Worm (Caenorhabditis elegans): ENCODE results near the gene npr-3.
A peak's percentile ranks its signal among the peaks of the same experiment; 100 is the strongest.

npr-3 gene

DNA sequence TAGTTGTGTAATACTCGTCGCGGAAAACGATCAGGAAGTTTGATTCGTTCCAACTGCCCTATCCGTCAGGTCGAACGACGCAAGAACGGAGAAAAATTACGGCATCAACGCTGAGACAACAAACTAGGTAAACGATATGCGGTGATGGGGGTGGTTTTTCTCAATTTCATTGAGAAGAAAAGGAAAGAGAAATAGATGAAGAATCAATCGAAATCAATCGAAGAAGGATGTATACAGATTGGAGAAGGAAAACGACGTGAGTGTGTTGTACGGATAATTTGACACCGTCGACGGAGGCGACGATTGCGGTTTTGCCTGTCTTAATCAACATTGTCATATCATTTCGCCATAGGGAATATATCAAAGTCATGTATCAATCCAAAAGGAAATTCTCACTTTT lies 34.1 kb downstream of the npr-3 start (continued):
- TF ChIP-seq grh-1 (GFP tag; IDR thresholded peaks at IDR 0.05) = no peak
- TF ChIP-seq lsy-2 (tag; optimal IDR thresholded peaks at IDR 0.05) = no peak
- peak; percentile 49 for TF ChIP-seq nhr-85 (tag)
- no peak for TF ChIP-seq nhr-19 (GFP tag; conservative IDR thresholded peaks at IDR 0.05)
- TF ChIP-seq dpl-1 (GFP tag; optimal IDR thresholded peaks at IDR 0.05) = no peak
- peak in 1 of 6 experiments; percentile 71 for TF ChIP-seq elt-3 (tag; optimal IDR thresholded peaks at IDR 0.05)
- TF ChIP-seq unc-86 (tag; optimal IDR thresholded peaks at IDR 0.05) = no peak
- no peak for TF ChIP-seq nhr-90 (tag; optimal IDR thresholded peaks at IDR 0.05; ENCODE audit: poor library complexity)
- no peak for TF ChIP-seq lin-13 (GFP tag; optimal IDR thresholded peaks at IDR 0.05)

DNA sequence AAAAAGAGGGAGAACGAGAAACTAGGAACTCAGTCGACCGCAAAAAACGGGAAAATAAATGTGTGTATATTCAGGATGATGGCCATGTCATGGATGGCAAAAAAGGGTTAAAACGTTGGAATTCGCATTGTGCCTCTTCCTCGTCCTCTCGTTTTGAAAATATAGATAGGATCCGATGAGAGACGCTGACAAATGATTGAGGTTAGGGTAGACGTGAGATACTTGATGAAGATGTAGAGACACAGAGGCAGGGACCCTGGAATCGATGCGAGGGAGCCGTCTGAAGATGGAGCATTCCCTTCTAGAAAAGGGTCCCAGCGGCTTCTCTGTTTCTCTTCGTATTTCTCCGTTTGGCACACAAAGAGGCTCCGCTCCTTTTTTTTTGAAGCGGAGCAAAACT lies 35.1 kb downstream of the npr-3 start:
- no peak for TF ChIP-seq ceh-8 (GFP tag; optimal IDR thresholded peaks at IDR 0.05)
- TF ChIP-seq dpl-1 (GFP tag; optimal IDR thresholded peaks at IDR 0.05) = peak in 1 of 3 experiments; percentile 22
- peak; percentile 20 for TF ChIP-seq nhr-47 (tag; optimal IDR thresholded peaks at IDR 0.05)
- no peak for TF ChIP-seq sup-37 (GFP tag; optimal IDR thresholded peaks at IDR 0.05)
- peak; percentile 32 for TF ChIP-seq tbx-2 (tag; optimal IDR thresholded peaks at IDR 0.05)
- TF ChIP-seq snu-23 (GFP tag; optimal IDR thresholded peaks at IDR 0.05) = peak; percentile 24
- TF ChIP-seq lin-14 (GFP tag; optimal IDR thresholded peaks at IDR 0.05) = peak; percentile 89
- TF ChIP-seq lsy-2 (tag; optimal IDR thresholded peaks at IDR 0.05) = peak in 1 of 2 experiments; percentile 46
- no peak for TF ChIP-seq aha-1 (tag; optimal IDR thresholded peaks at IDR 0.05)
- TF ChIP-seq unc-86 (tag; optimal IDR thresholded peaks at IDR 0.05) = peak; percentile 54
- TF ChIP-seq xbp-1 (tag; optimal IDR thresholded peaks at IDR 0.05) = peak; percentile 3
- peak in 2 of 3 experiments; percentile 23 to 69 for TF ChIP-seq ceh-82 (tag; optimal IDR thresholded peaks at IDR 0.05)
- TF ChIP-seq swsn-7 (tag; optimal IDR thresholded peaks at IDR 0.05) = peak; percentile 39
- TF ChIP-seq fkh-4 (tag; optimal IDR thresholded peaks at IDR 0.05; ENCODE audit: borderline replicate concordance) = no peak
- no peak for TF ChIP-seq unc-98 (GFP tag; IDR thresholded peaks at IDR 0.05)
- no peak for TF ChIP-seq nhr-84 (tag; optimal IDR thresholded peaks at IDR 0.05)
- no peak for TF ChIP-seq lin-13 (GFP tag; optimal IDR thresholded peaks at IDR 0.05)
- peak; percentile 72 for TF ChIP-seq fkh-10 (GFP tag; optimal IDR thresholded peaks at IDR 0.05)
- peak; percentile 4 for TF ChIP-seq nhr-71 (tag; optimal IDR thresholded peaks at IDR 0.05)
- peak; percentile 1 to 23 for TF ChIP-seq efl-1 (optimal IDR thresholded peaks at IDR 0.05)
- peak in 1 of 2 experiments; percentile 83 for TF ChIP-seq efl-1 (GFP tag; optimal IDR thresholded peaks at IDR 0.05 in 1 of 2)

DNA sequence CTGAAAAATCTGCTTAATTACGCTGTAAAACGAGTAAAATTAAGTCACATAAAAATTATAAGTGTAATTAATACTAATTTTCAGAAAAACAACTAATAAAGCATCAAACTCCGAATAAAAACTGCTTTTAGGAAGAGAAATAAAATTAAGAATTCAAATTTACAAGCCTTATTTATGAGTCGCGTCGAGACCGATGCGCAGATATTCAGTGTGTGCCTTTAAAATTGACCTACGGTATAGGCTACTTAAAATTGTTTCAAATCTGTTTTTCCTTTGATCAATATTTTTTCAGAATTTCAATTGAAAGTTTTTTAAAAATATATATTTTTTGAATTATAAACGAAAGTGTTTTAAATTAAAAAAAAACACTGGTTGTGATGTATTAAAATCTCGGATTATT lies 38.4 kb downstream of the npr-3 start, which contains the start of gene sms-1:
Gene sms-1 (minus strand): TSS at position 6 of the 400 bp plus-strand sequence.
- TF ChIP-seq fkh-10 (GFP tag; optimal IDR thresholded peaks at IDR 0.05) (no peak), nhr-84 (tag; optimal IDR thresholded peaks at IDR 0.05) (no peak), isw-1 (GFP tag; IDR thresholded peaks at IDR 0.05) (no peak), C34B4.2 (tag; optimal IDR thresholded peaks at IDR 0.05) (no peak), nhr-19 (GFP tag; conservative IDR thresholded peaks at IDR 0.05) (no peak), ets-5 (GFP tag; IDR thresholded peaks at IDR 0.05) (no peak)

DNA sequence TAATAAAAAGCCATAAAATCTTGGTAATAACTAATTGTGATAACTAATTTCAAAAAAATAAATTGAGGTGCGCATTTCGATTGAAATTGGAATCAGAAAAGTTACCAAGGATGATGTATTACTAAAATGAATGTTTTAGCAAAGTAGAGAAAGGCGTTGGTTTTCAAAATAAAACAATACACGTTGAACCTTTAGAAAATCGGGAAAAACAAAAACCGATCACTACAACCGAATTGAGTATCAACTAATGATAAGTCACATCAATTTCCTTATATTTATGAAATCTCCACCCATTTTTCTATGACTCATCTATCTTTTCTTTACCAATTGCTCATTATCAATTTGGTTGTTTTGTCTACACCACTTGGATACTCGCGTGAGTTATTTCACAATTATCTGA lies 40.6 kb downstream of the npr-3 start, which contains the start of gene H21P03.10:
Gene H21P03.10 (plus strand): TSS at position 301 of the 400 bp plus-strand sequence.
- TF ChIP-seq aly-2 (tag; optimal IDR thresholded peaks at IDR 0.05) = no peak
- TF ChIP-seq hlh-17 (GFP tag; optimal IDR thresholded peaks at IDR 0.05; ENCODE audit: borderline replicate concordance) = no peak
- TF ChIP-seq ceh-82 (tag; optimal IDR thresholded peaks at IDR 0.05) = no peak
- no peak for TF ChIP-seq lin-14 (GFP tag; optimal IDR thresholded peaks at IDR 0.05)
- no peak for TF ChIP-seq lin-35 (GFP tag; optimal IDR thresholded peaks at IDR 0.05)
- TF ChIP-seq hpl-2 (GFP tag; optimal IDR thresholded peaks at IDR 0.05) = no peak
- TF ChIP-seq efl-1 (optimal IDR thresholded peaks at IDR 0.05) = no peak
- TF ChIP-seq efl-1 (GFP tag; optimal IDR thresholded peaks at IDR 0.05 in 1 of 2) = no peak
- no peak for TF ChIP-seq nhr-11 (tag; optimal IDR thresholded peaks at IDR 0.05)
- TF ChIP-seq grh-1 (GFP tag; IDR thresholded peaks at IDR 0.05) = no peak
- TF ChIP-seq sup-37 (GFP tag; optimal IDR thresholded peaks at IDR 0.05) = no peak
- TF ChIP-seq elt-3 (tag; optimal IDR thresholded peaks at IDR 0.05) = no peak
- TF ChIP-seq efl-3 (GFP tag; optimal IDR thresholded peaks at IDR 0.05) = no peak
- no peak for TF ChIP-seq pax-3 (tag; optimal IDR thresholded peaks at IDR 0.05)
- no peak for TF ChIP-seq ets-5 (GFP tag; IDR thresholded peaks at IDR 0.05)
- no peak for TF ChIP-seq nhr-19 (GFP tag; conservative IDR thresholded peaks at IDR 0.05)
- TF ChIP-seq unc-130 (tag; optimal IDR thresholded peaks at IDR 0.05) = no peak
- TF ChIP-seq lir-3 (tag; optimal IDR thresholded peaks at IDR 0.05; ENCODE audit: poor library complexity) = no peak
- no peak for TF ChIP-seq C04F5.9 (tag; optimal IDR thresholded peaks at IDR 0.05)
